Worm (Caenorhabditis elegans) whole organism, L2 larva: ENCODE data around the gene fbxa-150.
A peak's percentile ranks its signal among the peaks of the same experiment; 100 is the strongest.

Experiments used
- C34F6.9 ChIP-seq: fragments of 150-350 bp; optimal IDR thresholded peaks from 2 replicates; lab custom pipeline; 2014; ENCODE audit warnings: missing biosample characterization, missing genetic modification characterization
- F13H6.1 ChIP-seq: sonication (generic microtip); optimal IDR thresholded peaks from 2 replicates; lab custom pipeline; 2016; ENCODE audit warnings: missing genetic modification characterization, missing compliant biosample characterization
- R02D3.7 ChIP-seq: fragments of 150-350 bp; optimal IDR thresholded peaks from 2 replicates; lab custom pipeline; 2014; ENCODE audit warnings: missing biosample characterization, missing genetic modification characterization
- Y55F3AM.14 ChIP-seq: fragments of 200-800 bp; sonication (Bioruptor generic); optimal IDR thresholded peaks from 2 replicates; lab custom pipeline; 2018; ENCODE audit warnings: mild to moderate bottlenecking, missing genetic modification characterization, missing compliant biosample characterization
- aly-2 ChIP-seq: fragments of 150-350 bp; optimal IDR thresholded peaks from 2 replicates; lab custom pipeline; 2014; ENCODE audit warnings: missing biosample characterization, missing genetic modification characterization
- ama-1 ChIP-seq: fragments of 150-350 bp; optimal IDR thresholded peaks from 2 replicates; lab custom pipeline; 2018; ENCODE audit warnings: inconsistent platforms
- blmp-1 ChIP-seq: sonication (generic microtip); optimal IDR thresholded peaks from 2 replicates; lab custom pipeline; 2017; ENCODE audit warnings: missing genetic modification characterization, mild to moderate bottlenecking, missing compliant biosample characterization, antibody characterized with exemption, moderate library complexity; ENCODE audit not compliant: insufficient read depth
- ceh-82 ChIP-seq: fragments of 150-350 bp; optimal IDR thresholded peaks from 2 replicates; lab custom pipeline; 2014; ENCODE audit warnings: missing biosample characterization, missing genetic modification characterization
- crh-2 ChIP-seq: sonication (generic microtip); optimal IDR thresholded peaks from 2 replicates; lab custom pipeline; 2017; ENCODE audit warnings: missing biosample characterization, missing genetic modification characterization
- elt-1 ChIP-seq: fragments of 150-350 bp; optimal IDR thresholded peaks from 2 replicates; lab custom pipeline; 2014; ENCODE audit warnings: missing biosample characterization, missing genetic modification characterization
- elt-3 ChIP-seq: sonication (generic microtip); optimal IDR thresholded peaks from 2 replicates; lab custom pipeline; 2017; ENCODE audit warnings: missing biosample characterization, missing genetic modification characterization
- fos-1 ChIP-seq: fragments of 150-350 bp; optimal IDR thresholded peaks from 2 replicates; lab custom pipeline; 2014; ENCODE audit warnings: missing biosample characterization, missing genetic modification characterization
- gmeb-1 ChIP-seq: fragments of 150-350 bp; optimal IDR thresholded peaks from 2 replicates; lab custom pipeline; 2014; ENCODE audit warnings: missing biosample characterization, missing genetic modification characterization
- lin-11 ChIP-seq: fragments of 150-350 bp; sonication (generic microtip); optimal IDR thresholded peaks from 2 replicates; lab custom pipeline; 2014; ENCODE audit warnings: missing biosample characterization, missing genetic modification characterization, inconsistent platforms, mixed read lengths
- lin-13 ChIP-seq: fragments of 150-350 bp; optimal IDR thresholded peaks from 2 replicates; lab custom pipeline; 2014; ENCODE audit warnings: missing biosample characterization, missing genetic modification reagents, missing genetic modification characterization
- lsy-2 ChIP-seq, 2 experiments: fragments of 150-350 bp in 1 of 2; sonication (generic microtip) in 1 of 2; optimal IDR thresholded peaks; 2 replicates each; lab custom pipeline; 2014 to 2017; ENCODE audit warnings: missing biosample characterization in 2 of 2, missing genetic modification characterization in 2 of 2
- mdl-1 ChIP-seq, 2 experiments: fragments of 150-350 bp in 1 of 2; sonication (generic microtip) in 1 of 2; optimal IDR thresholded peaks; 2 replicates each; lab custom pipeline; 2017; ENCODE audit warnings: missing biosample characterization in 2 of 2, missing genetic modification characterization in 2 of 2
- nhr-10 ChIP-seq: sonication (generic microtip); optimal IDR thresholded peaks from 2 replicates; lab custom pipeline; 2017; ENCODE audit warnings: missing biosample characterization, missing genetic modification characterization
- nhr-11 ChIP-seq: fragments of 150-350 bp; optimal IDR thresholded peaks from 2 replicates; lab custom pipeline; 2014; ENCODE audit warnings: missing biosample characterization, missing genetic modification characterization
- nhr-12 ChIP-seq: fragments of 150-350 bp; optimal IDR thresholded peaks from 2 replicates; lab custom pipeline; 2014; ENCODE audit warnings: missing biosample characterization, missing genetic modification characterization
- nhr-129 ChIP-seq: fragments of 150-350 bp; optimal IDR thresholded peaks from 2 replicates; lab custom pipeline; 2014; ENCODE audit warnings: missing biosample characterization, missing genetic modification characterization
- nhr-23 ChIP-seq: fragments of 150-350 bp; optimal IDR thresholded peaks from 2 replicates; lab custom pipeline; 2014; ENCODE audit warnings: missing biosample characterization, missing genetic modification reagents, missing genetic modification characterization
- nhr-237 ChIP-seq: fragments of 150-350 bp; optimal IDR thresholded peaks from 2 replicates; lab custom pipeline; 2014; ENCODE audit warnings: missing biosample characterization, missing genetic modification characterization
- nhr-25 ChIP-seq: fragments of 150-350 bp; sonication (generic microtip); optimal IDR thresholded peaks from 3 replicates; lab custom pipeline; 2014; ENCODE audit warnings: missing biosample characterization, missing genetic modification characterization
- nhr-6 ChIP-seq: fragments of 150-350 bp; optimal IDR thresholded peaks from 2 replicates; lab custom pipeline; 2014; ENCODE audit warnings: missing biosample characterization, missing genetic modification characterization
- peb-1 ChIP-seq: fragments of 150-350 bp; optimal IDR thresholded peaks from 2 replicates; lab custom pipeline; 2014; ENCODE audit warnings: missing biosample characterization, missing genetic modification characterization
- sem-4 ChIP-seq: fragments of 150-350 bp; optimal IDR thresholded peaks from 2 replicates; lab custom pipeline; 2014; ENCODE audit warnings: missing biosample characterization, missing genetic modification reagents, missing genetic modification characterization
- sma-3 ChIP-seq: sonication (generic microtip); optimal IDR thresholded peaks from 2 replicates; lab custom pipeline; 2016; ENCODE audit warnings: missing genetic modification reagents, missing genetic modification characterization, missing compliant biosample characterization
- snpc-4 ChIP-seq: fragments of 150-350 bp; optimal IDR thresholded peaks from 2 replicates; lab custom pipeline; 2014; ENCODE audit warnings: missing biosample characterization, missing genetic modification characterization
- unc-55 ChIP-seq: fragments of 150-350 bp; sonication (generic microtip); optimal IDR thresholded peaks from 3 replicates; lab custom pipeline; 2014; ENCODE audit warnings: missing biosample characterization, missing genetic modification reagents, missing genetic modification characterization
- unc-62 ChIP-seq: fragments of 150-350 bp; optimal IDR thresholded peaks from 2 replicates; lab custom pipeline; 2014; ENCODE audit warnings: missing biosample characterization, missing genetic modification reagents, missing genetic modification characterization
- zag-1 ChIP-seq: fragments of 150-350 bp; optimal IDR thresholded peaks from 2 replicates; lab custom pipeline; 2014; ENCODE audit warnings: missing biosample characterization, missing genetic modification characterization
- ztf-1 ChIP-seq: fragments of 200-800 bp; sonication (Bioruptor generic); conservative IDR thresholded peaks from 2 replicates; pipeline ENCODE4 v1.3.6; 2022; ENCODE audit warnings: missing genetic modification characterization, missing compliant biosample characterization
- ztf-11 ChIP-seq: sonication (generic microtip); optimal IDR thresholded peaks from 2 replicates; lab custom pipeline; 2017; ENCODE audit warnings: missing biosample characterization, missing genetic modification characterization
- ztf-4 ChIP-seq: fragments of 150-350 bp; optimal IDR thresholded peaks from 2 replicates; lab custom pipeline; 2014; ENCODE audit warnings: missing biosample characterization, missing genetic modification characterization

Gene fbxa-150

ce11 chrV:20522219-20522618 lies at the start of gene fbxa-150, which contains the start of gene Y38H6C.9:
Gene fbxa-150, plus strand, starts transcription at chrV:20522598.
Gene Y38H6C.9, minus strand, starts transcription at chrV:20522270.
- TF ChIP-seq unc-55 (peak; percentile 65), C34F6.9 (tag; lab: Kevin White, UChicago) (peak; percentile 75), lin-11 (tag; lab: Kevin White, UChicago) (no peak), fos-1 (peak; percentile 23)

ce11 chrV:20475029-20475428 lies 47.4 kb upstream of the fbxa-150 start:
- no peak for TF ChIP-seq nhr-6 (tag; lab: Kevin White, UChicago)
- TF ChIP-seq elt-1 (tag; lab: Kevin White, UChicago) = no peak
- no peak for TF ChIP-seq unc-62 (GFP tag; lab: Kevin White, UChicago)
- no peak for TF ChIP-seq nhr-10 (tag; lab: Kevin White, UChicago)
- TF ChIP-seq nhr-12 (tag; lab: Kevin White, UChicago) = no peak
- TF ChIP-seq ztf-1 (GFP tag; lab: Robert Waterston, UW) = no peak
- TF ChIP-seq aly-2 (tag; lab: Kevin White, UChicago) = no peak
- TF ChIP-seq ceh-82 (tag; lab: Kevin White, UChicago) = no peak
- TF ChIP-seq Y55F3AM.14 = no peak
- TF ChIP-seq fos-1 = no peak
- no peak for TF ChIP-seq zag-1 (tag; lab: Kevin White, UChicago)
- TF ChIP-seq gmeb-1 (tag; lab: Kevin White, UChicago) = no peak
- TF ChIP-seq crh-2 = no peak
- TF ChIP-seq F13H6.1 (tag; lab: Kevin White, UChicago) = no peak

ce11 chrV:20475830-20476229 lies 46.6 kb upstream of the fbxa-150 start, which contains the start of gene B0250.7:
Gene B0250.7, minus strand, starts transcription at chrV:20476061.
- TF ChIP-seq lsy-2 (tag; optimal IDR thresholded peaks at IDR 0.05; lab: Kevin White, UChicago) (peak in 1 of 2 experiments; percentile 19), snpc-4 (tag; lab: Kevin White, UChicago) (no peak)

- TF ChIP-seq peb-1 (tag; lab: Kevin White, UChicago) (no peak), lin-13 (no peak)
These were observed 45.9 kb upstream of the fbxa-150 start for ce11 chrV:20476514-20476913.

ce11 chrV:20476981-20477380 lies 45.4 kb upstream of the fbxa-150 start:
- TF ChIP-seq unc-55 (peak; percentile 26), nhr-10 (tag; lab: Kevin White, UChicago) (no peak), lsy-2 (tag; optimal IDR thresholded peaks at IDR 0.05; lab: Kevin White, UChicago) (peak in 1 of 2 experiments; percentile 59), C34F6.9 (tag; lab: Kevin White, UChicago) (peak; percentile 5)

ce11 chrV:20479013-20479739 lies 43.2 kb upstream of the fbxa-150 start, which contains the start of the genes calf-1 and rpl-2:
Gene calf-1, minus strand, starts transcription at chrV:20479089.
Gene rpl-2, plus strand, starts transcription at chrV:20479689.
- peak; percentile 69 for TF ChIP-seq R02D3.7 (tag; lab: Kevin White, UChicago)
- no peak for TF ChIP-seq peb-1 (tag; lab: Kevin White, UChicago)
- TF ChIP-seq ceh-82 (tag; lab: Kevin White, UChicago) = no peak
- no peak for TF ChIP-seq ztf-4
- no peak for TF ChIP-seq nhr-23
- no peak for TF ChIP-seq mdl-1 (tag; optimal IDR thresholded peaks at IDR 0.05; lab: Kevin White, UChicago)
- TF ChIP-seq nhr-10 (tag; lab: Kevin White, UChicago) = no peak
- TF ChIP-seq gmeb-1 (tag; lab: Kevin White, UChicago) = peak; percentile 67
- peak; percentile 24 for TF ChIP-seq lin-11 (tag; lab: Kevin White, UChicago)
- no peak for TF ChIP-seq nhr-237 (tag; lab: Kevin White, UChicago)
- TF ChIP-seq unc-55 = peak; percentile 74
- TF ChIP-seq ztf-11 (tag; lab: Kevin White, UChicago) = no peak
- no peak for TF ChIP-seq ztf-1 (GFP tag; lab: Robert Waterston, UW)
- TF ChIP-seq C34F6.9 (tag; lab: Kevin White, UChicago) = peak; percentile 78
- no peak for TF ChIP-seq ama-1
- TF ChIP-seq blmp-1 = no peak
- TF ChIP-seq nhr-129 (tag; lab: Kevin White, UChicago) = peak; percentile 48
- TF ChIP-seq lsy-2 (tag; optimal IDR thresholded peaks at IDR 0.05; lab: Kevin White, UChicago) = peak in 1 of 2 experiments; percentile 83
- no peak for TF ChIP-seq zag-1 (tag; lab: Kevin White, UChicago)
- peak; percentile 45 for TF ChIP-seq nhr-25
- TF ChIP-seq nhr-11 (tag; lab: Kevin White, UChicago) = no peak
- no peak for TF ChIP-seq nhr-12 (tag; lab: Kevin White, UChicago)
- TF ChIP-seq lin-13 = peak; percentile 52
- TF ChIP-seq sem-4 (tag; lab: Kevin White, UChicago) = peak; percentile 46
- no peak for TF ChIP-seq crh-2
- TF ChIP-seq F13H6.1 (tag; lab: Kevin White, UChicago) = peak; percentile 45
- TF ChIP-seq sma-3 (GFP tag; lab: Kevin White, UChicago) = peak; percentile 9
- TF ChIP-seq snpc-4 (tag; lab: Kevin White, UChicago) = no peak
- no peak for TF ChIP-seq elt-3
- no peak for TF ChIP-seq nhr-6 (tag; lab: Kevin White, UChicago)
